Worm (Caenorhabditis elegans) whole organism, young adult: Measurements from ENCODE around the gene C09B8.4.

Experiments
- B0035.1 ChIP-seq: sonication (generic microtip); optimal IDR thresholded peaks from 2 replicates; lab custom pipeline; 2016; ENCODE audit warnings: missing genetic modification characterization, mild to moderate bottlenecking, missing compliant biosample characterization, missing genotype, missing genetic modification reagents
- B0261.1 ChIP-seq: sonication (generic microtip); optimal IDR thresholded peaks from 2 replicates; lab custom pipeline; 2016; ENCODE audit warnings: mild to moderate bottlenecking, missing genetic modification characterization, moderate library complexity, missing compliant biosample characterization
- B0336.3 ChIP-seq: fragments of 200-800 bp; sonication (Bioruptor generic); IDR thresholded peaks from 2 replicates; pipeline ENCODE4 v1.3.6; 2022; ENCODE audit warnings: missing genetic modification characterization, missing compliant biosample characterization
- C17E4.6 ChIP-seq: fragments of 200-800 bp; sonication (Bioruptor generic); IDR thresholded peaks from 2 replicates; pipeline ENCODE4 v1.3.6; 2022; ENCODE audit warnings: missing genetic modification reagents, missing genetic modification characterization, missing compliant biosample characterization
- F22D6.2 ChIP-seq: sonication (generic microtip); optimal IDR thresholded peaks from 2 replicates; lab custom pipeline; 2016; ENCODE audit warnings: mild to moderate bottlenecking, missing genetic modification characterization, missing compliant biosample characterization
- F37B4.10 ChIP-seq: fragments of 200-800 bp; sonication (Bioruptor generic); IDR thresholded peaks from 2 replicates; pipeline ENCODE4 v1.3.6; 2022; ENCODE audit warnings: missing genetic modification characterization, missing compliant biosample characterization
- F57A8.1 ChIP-seq: fragments of 200-800 bp; sonication (Bioruptor generic); optimal IDR thresholded peaks from 2 replicates; lab custom pipeline; 2018; ENCODE audit warnings: mild to moderate bottlenecking, missing genetic modification characterization, moderate library complexity, missing compliant biosample characterization
- F57C9.4 ChIP-seq: sonication (generic microtip); optimal IDR thresholded peaks from 2 replicates; lab custom pipeline; 2017; ENCODE audit warnings: mild to moderate bottlenecking, missing genetic modification characterization, missing compliant biosample characterization
- Y53F4B.3 ChIP-seq: fragments of 200-800 bp; sonication (Bioruptor generic); IDR thresholded peaks from 2 replicates; pipeline ENCODE4 v1.3.6; 2022; ENCODE audit warnings: missing genetic modification reagents, missing genetic modification characterization, missing compliant biosample characterization
- Y53G8AR.9 ChIP-seq: fragments of 200-800 bp; sonication (Bioruptor generic); conservative IDR thresholded peaks from 2 replicates; pipeline ENCODE4 v1.3.6; 2022; ENCODE audit warnings: missing genetic modification reagents, missing genetic modification characterization, missing compliant biosample characterization
- Y67H2A.10 ChIP-seq: fragments of 200-800 bp; sonication (Bioruptor generic); conservative IDR thresholded peaks from 2 replicates; pipeline ENCODE4 v1.3.6; 2022; ENCODE audit warnings: missing genetic modification reagents, missing genetic modification characterization, missing compliant biosample characterization
- athp-1 ChIP-seq: sonication (generic microtip); optimal IDR thresholded peaks from 2 replicates; lab custom pipeline; 2017; ENCODE audit warnings: mild to moderate bottlenecking, missing genetic modification characterization, missing compliant biosample characterization
- cebp-2 ChIP-seq: fragments of 200-800 bp; sonication (Bioruptor generic); IDR thresholded peaks from 2 replicates; pipeline ENCODE4 v1.3.6; 2022; ENCODE audit warnings: missing genetic modification characterization, missing compliant biosample characterization
- ceh-27 ChIP-seq: fragments of 200-800 bp; sonication (Bioruptor generic); optimal IDR thresholded peaks from 2 replicates; lab custom pipeline; 2018; ENCODE audit warnings: mild to moderate bottlenecking, missing genetic modification characterization, moderate library complexity, missing compliant biosample characterization
- ceh-40 ChIP-seq: fragments of 200-800 bp; sonication (Bioruptor generic); IDR thresholded peaks from 2 replicates; pipeline ENCODE4 v1.3.6; 2022; ENCODE audit warnings: missing genetic modification characterization, missing compliant biosample characterization
- chd-7 ChIP-seq: sonication (generic microtip); optimal IDR thresholded peaks from 2 replicates; lab custom pipeline; 2016; ENCODE audit warnings: mild to moderate bottlenecking, missing genetic modification characterization, moderate library complexity, missing compliant biosample characterization
- dox-1 ChIP-seq: fragments of 200-800 bp; sonication (Bioruptor generic); IDR thresholded peaks from 2 replicates; pipeline ENCODE4 v1.3.6; 2022; ENCODE audit warnings: missing genetic modification reagents, missing genetic modification characterization, missing compliant biosample characterization
- dpl-1 ChIP-seq: fragments of 150-350 bp; optimal IDR thresholded peaks from 2 replicates; lab custom pipeline; 2014; ENCODE audit warnings: missing biosample characterization, missing genetic modification reagents, missing genetic modification characterization
- efl-1 ChIP-seq: fragments of 150-350 bp; optimal IDR thresholded peaks from 2 replicates; lab custom pipeline; 2014; ENCODE audit warnings: missing biosample characterization, missing genetic modification reagents, missing genetic modification characterization
- egl-18 ChIP-seq: fragments of 200-800 bp; sonication (Bioruptor generic); IDR thresholded peaks from 2 replicates; pipeline ENCODE4 v1.3.6; 2022; ENCODE audit warnings: missing genetic modification reagents, missing genetic modification characterization, missing compliant biosample characterization
- ekl-4 ChIP-seq: fragments of 200-800 bp; sonication (Bioruptor generic); IDR thresholded peaks from 2 replicates; pipeline ENCODE4 v1.3.6; 2022; ENCODE audit warnings: missing genetic modification reagents, missing genetic modification characterization, missing compliant biosample characterization
- him-1 ChIP-seq: sonication (generic microtip); optimal IDR thresholded peaks from 2 replicates; lab custom pipeline; 2016; ENCODE audit warnings: missing genotype, missing genetic modification reagents, missing genetic modification characterization, missing compliant biosample characterization
- hmg-1.2 ChIP-seq: fragments of 200-800 bp; sonication (Bioruptor generic); IDR thresholded peaks from 2 replicates; pipeline ENCODE4 v1.3.6; 2022; ENCODE audit warnings: missing genetic modification reagents, missing genetic modification characterization, missing compliant biosample characterization
- hrde-1 ChIP-seq: sonication (generic microtip); optimal IDR thresholded peaks from 2 replicates; lab custom pipeline; 2016; ENCODE audit warnings: missing genetic modification characterization, mild to moderate bottlenecking, missing compliant biosample characterization, moderate library complexity, missing genotype, missing genetic modification reagents, borderline replicate concordance
- lag-1 ChIP-seq: fragments of 200-800 bp; sonication (Bioruptor generic); IDR thresholded peaks from 2 replicates; pipeline ENCODE4 v1.3.6; 2022; ENCODE audit warnings: missing genetic modification reagents, missing genetic modification characterization, missing compliant biosample characterization
- lin-40 ChIP-seq: sonication (generic microtip); optimal IDR thresholded peaks from 2 replicates; lab custom pipeline; 2016; ENCODE audit warnings: missing genetic modification characterization, mild to moderate bottlenecking, missing compliant biosample characterization, missing genotype, missing genetic modification reagents
- lir-1 ChIP-seq: fragments of 200-800 bp; sonication (Bioruptor generic); conservative IDR thresholded peaks from 2 replicates; pipeline ENCODE4 v1.3.6; 2022; ENCODE audit warnings: missing genetic modification reagents, missing genetic modification characterization, missing compliant biosample characterization
- lsy-27 ChIP-seq: sonication (generic microtip); optimal IDR thresholded peaks from 2 replicates; lab custom pipeline; 2017; ENCODE audit warnings: missing genetic modification characterization, mild to moderate bottlenecking, missing compliant biosample characterization, antibody characterized with exemption, missing genotype, borderline replicate concordance; ENCODE audit not compliant: insufficient read depth
- madf-10 ChIP-seq: sonication (generic microtip); optimal IDR thresholded peaks from 2 replicates; lab custom pipeline; 2016; ENCODE audit warnings: mild to moderate bottlenecking, missing genetic modification characterization, missing compliant biosample characterization
- madf-3 ChIP-seq: fragments of 200-800 bp; sonication (Bioruptor generic); IDR thresholded peaks from 2 replicates; pipeline ENCODE4 v1.3.6; 2022; ENCODE audit warnings: missing genetic modification reagents, missing genetic modification characterization, missing compliant biosample characterization
- madf-6 ChIP-seq: fragments of 200-800 bp; sonication (Bioruptor generic); IDR thresholded peaks from 2 replicates; pipeline ENCODE4 v1.3.6; 2022; ENCODE audit warnings: missing genetic modification reagents, missing genetic modification characterization, missing compliant biosample characterization
- mcd-1 ChIP-seq: fragments of 200-800 bp; sonication (Bioruptor generic); IDR thresholded peaks from 2 replicates; pipeline ENCODE4 v1.3.6; 2022; ENCODE audit warnings: missing genetic modification reagents, missing genetic modification characterization, missing compliant biosample characterization
- mes-4 ChIP-seq: sonication (generic microtip); optimal IDR thresholded peaks from 2 replicates; lab custom pipeline; 2016; ENCODE audit warnings: missing genotype, missing genetic modification characterization, missing compliant biosample characterization
- nfya-2 ChIP-seq: fragments of 200-800 bp; sonication (Bioruptor generic); IDR thresholded peaks from 2 replicates; pipeline ENCODE4 v1.3.6; 2022; ENCODE audit warnings: missing genetic modification reagents, missing genetic modification characterization, missing compliant biosample characterization
- nfyb-1 ChIP-seq: fragments of 200-800 bp; sonication (Bioruptor generic); IDR thresholded peaks from 2 replicates; pipeline ENCODE4 v1.3.6; 2022; ENCODE audit warnings: missing genetic modification reagents, missing genetic modification characterization, missing compliant biosample characterization
- nhr-179 ChIP-seq: sonication (generic microtip); optimal IDR thresholded peaks from 2 replicates; lab custom pipeline; 2016; ENCODE audit warnings: mild to moderate bottlenecking, missing genetic modification characterization, missing compliant biosample characterization
- nhr-80 ChIP-seq: sonication (generic microtip); optimal IDR thresholded peaks from 2 replicates; lab custom pipeline; 2016; ENCODE audit warnings: missing genetic modification characterization, missing compliant biosample characterization
- pbrm-1 ChIP-seq: fragments of 200-800 bp; sonication (Bioruptor generic); IDR thresholded peaks from 2 replicates; pipeline ENCODE4 v1.3.6; 2022; ENCODE audit warnings: missing genetic modification reagents, missing genetic modification characterization, missing compliant biosample characterization
- pha-4 ChIP-seq: fragments of 150-350 bp; sonication (generic microtip); optimal IDR thresholded peaks from 2 replicates; lab custom pipeline; 2014; ENCODE audit warnings: missing biosample characterization, missing genetic modification reagents, missing genetic modification characterization
- rcor-1 ChIP-seq: fragments of 200-800 bp; sonication (Bioruptor generic); IDR thresholded peaks from 2 replicates; pipeline ENCODE4 v1.3.6; 2022; ENCODE audit warnings: missing genetic modification reagents, missing genetic modification characterization, missing compliant biosample characterization
- snpc-4 ChIP-seq, 5 experiments: fragments of 150-350 bp in 1 of 5; sonication (generic microtip) in 4 of 5; optimal IDR thresholded peaks; 2 replicates each; lab custom pipeline; 2014 to 2018; ENCODE audit warnings: missing genetic modification characterization in 5 of 5, missing biosample characterization in 3 of 5, antibody characterized with exemption in 2 of 5, mild to moderate bottlenecking in 2 of 5, missing compliant biosample characterization in 2 of 5, missing genotype in 2 of 5, moderate library complexity in 2 of 5, missing genetic modification reagents in 1 of 5
- tbp1 ChIP-seq: fragments of 200-800 bp; sonication (Bioruptor generic); optimal IDR thresholded peaks from 2 replicates; lab custom pipeline; 2018; ENCODE audit warnings: mild to moderate bottlenecking, missing genetic modification characterization, missing compliant biosample characterization
- tbx-9 ChIP-seq: sonication (generic microtip); optimal IDR thresholded peaks from 2 replicates; lab custom pipeline; 2016; ENCODE audit warnings: borderline replicate concordance, missing genetic modification characterization, inconsistent platforms, missing compliant biosample characterization
- zim-3 ChIP-seq: sonication (generic microtip); optimal IDR thresholded peaks from 2 replicates; lab custom pipeline; 2017; ENCODE audit warnings: mild to moderate bottlenecking, missing genetic modification characterization, moderate library complexity, missing compliant biosample characterization
- ztf-26 ChIP-seq: sonication (generic microtip); optimal IDR thresholded peaks from 2 replicates; lab custom pipeline; 2017; ENCODE audit warnings: missing genetic modification characterization, missing compliant biosample characterization
- ztf-6 ChIP-seq: fragments of 200-800 bp; sonication (Bioruptor generic); IDR thresholded peaks from 2 replicates; pipeline ENCODE4 v1.3.6; 2022; ENCODE audit warnings: missing genetic modification reagents, missing genetic modification characterization, missing compliant biosample characterization

The C09B8.4 gene

DNA sequence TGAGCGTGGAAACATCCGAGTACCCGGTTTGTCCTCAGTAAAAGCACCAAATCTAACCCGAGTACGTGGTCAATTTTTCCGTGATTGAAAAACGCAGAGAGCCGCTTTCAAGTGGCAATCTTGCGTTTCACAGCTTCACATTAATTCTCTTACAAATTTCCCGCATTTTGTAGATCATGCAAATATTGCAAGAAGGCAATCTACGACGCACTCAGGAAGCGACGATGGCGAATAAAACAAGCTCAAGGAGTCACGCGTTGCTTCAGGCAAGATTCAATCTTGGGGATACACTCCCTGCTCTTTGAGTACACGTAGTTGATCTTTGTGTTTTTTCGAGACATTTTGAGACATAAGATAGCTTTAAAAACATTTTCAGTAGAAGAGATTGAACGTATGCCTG lies 31.8 kb downstream of the C09B8.4 start:
- peak; percentile 55 for TF ChIP-seq ceh-27
- no peak for TF ChIP-seq Y67H2A.10

- TF ChIP-seq madf-10 (tag; lab: Kevin White, UChicago) (no peak), tbp1 (no peak), B0035.1 (tag; lab: Kevin White, UChicago) (no peak), B0261.1 (tag; lab: Kevin White, UChicago) (no peak), lir-1 (GFP tag; lab: Robert Waterston, UW) (no peak), madf-6 (no peak), zim-3 (tag; lab: Kevin White, UChicago) (no peak), hrde-1 (tag; lab: Kevin White, UChicago) (no peak), tbx-9 (tag; lab: Kevin White, UChicago) (no peak), egl-18 (GFP tag; lab: Robert Waterston, UW) (no peak), ztf-6 (GFP tag; lab: Robert Waterston, UW) (no peak), athp-1 (no peak), hmg-1.2 (GFP tag; lab: Robert Waterston, UW) (no peak), F37B4.10 (no peak), him-1 (no peak), lsy-27 (tag; lab: Kevin White, UChicago) (no peak), dox-1 (GFP tag; lab: Robert Waterston, UW) (no peak), Y53F4B.3 (GFP tag; lab: Robert Waterston, UW) (no peak), nfyb-1 (GFP tag; lab: Robert Waterston, UW) (no peak), chd-7 (tag; lab: Kevin White, UChicago) (no peak)
- TF ChIP-seq, all 124 proteins: peak for 0
Observed at ce11 chrX:5985720-5986119, 34.0 kb downstream of the C09B8.4 start.

DNA sequence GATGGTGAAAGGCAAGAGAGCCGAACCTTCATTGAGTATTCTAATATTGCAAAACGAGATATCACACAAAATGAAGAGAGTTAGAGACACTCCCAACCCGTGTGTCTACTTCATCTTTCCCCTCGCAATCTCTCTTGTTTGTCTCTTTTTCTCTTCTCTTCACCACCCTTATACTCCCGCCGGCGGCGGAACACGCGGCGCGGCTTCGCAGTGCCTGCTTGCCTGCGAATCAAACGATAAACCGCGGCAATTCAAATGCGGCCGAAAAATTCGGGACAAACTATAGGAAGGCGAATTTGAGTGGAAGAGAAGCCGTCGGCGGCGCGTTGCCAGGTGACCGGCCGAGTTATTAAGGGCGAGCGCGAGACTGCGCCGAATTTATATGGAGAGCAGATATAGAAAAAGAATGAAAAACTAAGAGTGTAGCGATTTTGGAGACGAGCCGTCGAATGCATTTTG lies 35.1 kb downstream of the C09B8.4 start, which contains the start of gene klp-13:
klp-13 (plus strand) TSS at position 409 of the 459 bp plus-strand sequence.
- no peak for TF ChIP-seq nfya-2
- TF ChIP-seq Y53G8AR.9 (GFP tag; lab: Robert Waterston, UW), result peak; percentile 33; the same call in 1 of the 2 replicates
- peak; percentile 81 for TF ChIP-seq ekl-4 (GFP tag; lab: Robert Waterston, UW)
- TF ChIP-seq snpc-4 (GFP tag; optimal IDR thresholded peaks at IDR 0.05; lab: Kevin White, UChicago), result no peak
- TF ChIP-seq snpc-4 (tag; optimal IDR thresholded peaks at IDR 0.05; lab: Kevin White, UChicago), result peak in 1 of 4 experiments; percentile 57
- peak; percentile 89 for TF ChIP-seq madf-3 (GFP tag; lab: Robert Waterston, UW)
- TF ChIP-seq pbrm-1 (GFP tag; lab: Robert Waterston, UW), result peak; percentile 48; the same call in 1 of the 2 replicates
- TF ChIP-seq ceh-40, result no peak
- no peak; the same call in 1 of the 2 replicates for TF ChIP-seq B0336.3 (GFP tag; lab: Robert Waterston, UW)
- TF ChIP-seq lin-40 (tag; lab: Kevin White, UChicago), result peak; percentile 78
- TF ChIP-seq tbp1, result peak; percentile 52
- no peak for TF ChIP-seq him-1
- TF ChIP-seq ztf-26 (tag; lab: Kevin White, UChicago), result peak; percentile 10
- TF ChIP-seq F57A8.1, result peak; percentile 55
- TF ChIP-seq C17E4.6 (GFP tag; lab: Robert Waterston, UW), result no peak
- TF ChIP-seq hmg-1.2 (GFP tag; lab: Robert Waterston, UW), result peak; percentile 87
- peak; percentile 88 for TF ChIP-seq ceh-27
- TF ChIP-seq nhr-80 (tag; lab: Kevin White, UChicago), result peak; percentile 70
- peak; percentile 51 for TF ChIP-seq dpl-1
- peak; percentile 70 for TF ChIP-seq efl-1 (GFP tag; lab: Kevin White, UChicago)
- no peak for TF ChIP-seq F57C9.4 (tag; lab: Kevin White, UChicago)
- peak; percentile 65; the same call in 1 of the 2 replicates for TF ChIP-seq dox-1 (GFP tag; lab: Robert Waterston, UW)
- no peak for TF ChIP-seq rcor-1 (GFP tag; lab: Robert Waterston, UW)
- no peak for TF ChIP-seq cebp-2 (GFP tag; lab: Robert Waterston, UW)
- no peak for TF ChIP-seq F22D6.2 (tag; lab: Kevin White, UChicago)
- no peak for TF ChIP-seq pha-4 (tag; lab: Kevin White, UChicago)
- no peak for TF ChIP-seq mes-4 (tag; lab: Kevin White, UChicago)
- TF ChIP-seq lag-1 (GFP tag; lab: Robert Waterston, UW), result no peak
- peak; percentile 60 for TF ChIP-seq mcd-1 (GFP tag; lab: Robert Waterston, UW)
- no peak for TF ChIP-seq nhr-179 (tag; lab: Kevin White, UChicago)
